Fruit fly (Drosophila melanogaster): ENCODE data around the gene GMF.
A peak's percentile ranks its signal among the peaks of the same experiment; 100 is the strongest.

The GMF gene

DNA sequence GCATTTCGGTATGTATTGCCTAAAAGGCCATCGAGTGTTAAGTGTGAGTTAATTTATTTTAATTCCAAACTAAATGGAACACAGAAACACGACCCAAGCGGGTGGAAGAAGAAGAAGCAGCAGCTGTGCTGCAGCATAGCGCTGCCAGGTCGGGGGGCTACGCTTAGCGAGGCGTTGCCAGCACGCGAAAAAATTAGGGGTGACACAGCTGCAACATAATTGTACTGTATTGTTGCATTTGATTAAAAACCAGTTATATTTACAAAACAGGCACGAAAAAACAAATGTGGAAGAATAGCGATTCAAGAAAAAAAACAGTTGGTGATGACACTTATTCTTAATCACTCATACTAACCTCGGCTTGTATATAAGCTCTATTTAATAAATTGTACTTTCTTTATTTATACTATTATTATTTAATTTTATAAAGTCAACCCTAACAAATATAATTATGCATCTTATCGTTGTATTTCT is 47.4 kb upstream of the GMF start (continued):
- TF ChIP-seq crc (GFP tag; optimal IDR thresholded peaks at IDR 0.05) (peak; percentile 29), pan (optimal IDR thresholded peaks at IDR 0.05) (no peak), pan (GFP tag; optimal IDR thresholded peaks at IDR 0.05 in 1 of 2, IDR thresholded peaks at IDR 0.05 in 1 of 2) (peak in 1 of 2 experiments; percentile 82), CG10431 (GFP tag; optimal IDR thresholded peaks at IDR 0.05) (no peak), CG16863 (GFP tag; optimal IDR thresholded peaks at IDR 0.05) (peak; percentile 41), GATAe (GFP tag; conservative IDR thresholded peaks at IDR 0.05) (no peak; the same call in 1 of the 2 replicates), CG10274 (GFP tag; optimal IDR thresholded peaks at IDR 0.05) (no peak), CG1602 (GFP tag; optimal IDR thresholded peaks at IDR 0.05) (peak; percentile 65), CG30020 (tag; optimal IDR thresholded peaks at IDR 0.05) (peak; percentile 42), CG18262 (tag; optimal IDR thresholded peaks at IDR 0.05) (peak; percentile 64), CG11085 (GFP tag; IDR thresholded peaks at IDR 0.05) (peak; percentile 70), gfzf (GFP tag; optimal IDR thresholded peaks at IDR 0.05) (peak; percentile 8), Ada2b (GFP tag; IDR thresholded peaks at IDR 0.05) (peak; percentile 75), peb (GFP tag; IDR thresholded peaks at IDR 0.05) (peak; percentile 58), CG31388 (GFP tag; optimal IDR thresholded peaks at IDR 0.05) (no peak), schlank (tag; optimal IDR thresholded peaks at IDR 0.05) (peak; percentile 26), exex (tag; optimal IDR thresholded peaks at IDR 0.05) (peak; percentile 23), HLH3B (GFP tag; IDR thresholded peaks at IDR 0.05) (peak; percentile 80), CG2889 (GFP tag; IDR thresholded peaks at IDR 0.05) (peak; percentile 71; the same call in 2 of the 3 replicates), corto (GFP tag; optimal IDR thresholded peaks at IDR 0.05) (no peak), gsb-n (tag; optimal IDR thresholded peaks at IDR 0.05) (no peak), CG17359 (tag; optimal IDR thresholded peaks at IDR 0.05) (peak; percentile 58), tll (GFP tag; optimal IDR thresholded peaks at IDR 0.05) (no peak), HLH4C (GFP tag; IDR thresholded peaks at IDR 0.05; ENCODE audit: partially characterized antibody) (peak; percentile 50; the same call in 2 of the 3 replicates), inv (GFP tag; IDR thresholded peaks at IDR 0.05; ENCODE audit: partially characterized antibody) (peak; percentile 55), CG14014 (GFP tag; IDR thresholded peaks at IDR 0.05) (peak; percentile 84), CG10267 (tag; optimal IDR thresholded peaks at IDR 0.05) (peak; percentile 32), pho (GFP tag; optimal IDR thresholded peaks at IDR 0.05) (peak; percentile 73), CG4424 (GFP tag; optimal IDR thresholded peaks at IDR 0.05) (peak; percentile 50), CG9817 (tag; optimal IDR thresholded peaks at IDR 0.05) (peak; percentile 69), Bdp1 (GFP tag; optimal IDR thresholded peaks at IDR 0.05) (no peak), MTF-1 (GFP tag; optimal IDR thresholded peaks at IDR 0.05; ENCODE audit: borderline replicate concordance) (peak; percentile 12), ro (GFP tag; IDR thresholded peaks at IDR 0.05) (peak; percentile 50), sc (optimal IDR thresholded peaks at IDR 0.05) (no peak), sc (GFP tag; optimal IDR thresholded peaks at IDR 0.05) (no peak), CG17361 (GFP tag; IDR thresholded peaks at IDR 0.05) (no peak; the same call in 2 of the 3 replicates), CG17568 (GFP tag; optimal IDR thresholded peaks at IDR 0.05) (no peak), CG14965 (GFP tag; optimal IDR thresholded peaks at IDR 0.05; ENCODE audit: borderline replicate concordance) (peak; percentile 95), Mad (GFP tag; optimal IDR thresholded peaks at IDR 0.05) (peak; percentile 43), CG12744 (GFP tag; optimal IDR thresholded peaks at IDR 0.05) (no peak), CG10654 (GFP tag; optimal IDR thresholded peaks at IDR 0.05) (peak; percentile 65), sob (GFP tag; IDR thresholded peaks at IDR 0.05) (peak; percentile 80), CG9215 (GFP tag; IDR thresholded peaks at IDR 0.05) (peak; percentile 76), MBD-R2 (GFP tag; IDR thresholded peaks at IDR 0.05) (peak; percentile 77), CG1233 (GFP tag; optimal IDR thresholded peaks at IDR 0.05) (peak; percentile 21), Mes4 (GFP tag; optimal IDR thresholded peaks at IDR 0.05) (no peak), ham (GFP tag; IDR thresholded peaks at IDR 0.05) (no peak), ATbp (GFP tag; optimal IDR thresholded peaks at IDR 0.05) (no peak), CG11504 (tag; optimal IDR thresholded peaks at IDR 0.05) (no peak), CG33557 (GFP tag; optimal IDR thresholded peaks at IDR 0.05) (peak; percentile 33), grn (GFP tag; optimal IDR thresholded peaks at IDR 0.05) (no peak)

All from whole organism, embryonic.